Worm (Caenorhabditis elegans) whole organism, young adult: ENCODE data around the gene B0507.3.

Source experiments
- C06A6.2 ChIP-seq: fragments of 200-800 bp; sonication (Bioruptor generic); conservative IDR thresholded peaks from 2 replicates; pipeline ENCODE4 v1.3.6; 2022; ENCODE audit warnings: missing genetic modification characterization, missing compliant biosample characterization
- F23B12.7 ChIP-seq: sonication (generic microtip); optimal IDR thresholded peaks from 2 replicates; lab custom pipeline; 2017; ENCODE audit warnings: missing genetic modification characterization, mild to moderate bottlenecking, missing compliant biosample characterization, antibody characterized with exemption, moderate library complexity; ENCODE audit not compliant: insufficient read depth
- F33H1.4 ChIP-seq: fragments of 200-800 bp; sonication (Bioruptor generic); IDR thresholded peaks from 2 replicates; pipeline ENCODE4 v1.3.6; 2022; ENCODE audit warnings: missing genetic modification reagents, missing genetic modification characterization, missing compliant biosample characterization
- F37B4.10 ChIP-seq: fragments of 200-800 bp; sonication (Bioruptor generic); IDR thresholded peaks from 2 replicates; pipeline ENCODE4 v1.3.6; 2022; ENCODE audit warnings: missing genetic modification characterization, missing compliant biosample characterization
- F55B11.4 ChIP-seq: sonication (generic microtip); optimal IDR thresholded peaks from 2 replicates; lab custom pipeline; 2016; ENCODE audit warnings: missing compliant biosample characterization, missing genetic modification characterization, borderline replicate concordance; ENCODE audit not compliant: insufficient read depth
- Y53F4B.3 ChIP-seq: fragments of 200-800 bp; sonication (Bioruptor generic); IDR thresholded peaks from 2 replicates; pipeline ENCODE4 v1.3.6; 2022; ENCODE audit warnings: missing genetic modification reagents, missing genetic modification characterization, missing compliant biosample characterization
- Y67H2A.10 ChIP-seq: fragments of 200-800 bp; sonication (Bioruptor generic); conservative IDR thresholded peaks from 2 replicates; pipeline ENCODE4 v1.3.6; 2022; ENCODE audit warnings: missing genetic modification reagents, missing genetic modification characterization, missing compliant biosample characterization
- aptf-3 ChIP-seq: fragments of 200-800 bp; sonication (Bioruptor generic); IDR thresholded peaks from 2 replicates; pipeline ENCODE4 v1.3.6; 2022; ENCODE audit warnings: missing genetic modification characterization, missing compliant biosample characterization
- atf-7 ChIP-seq: sonication (generic microtip); optimal IDR thresholded peaks from 2 replicates; lab custom pipeline; 2017; ENCODE audit warnings: mild to moderate bottlenecking, missing genetic modification characterization, missing compliant biosample characterization
- athp-1 ChIP-seq: sonication (generic microtip); optimal IDR thresholded peaks from 2 replicates; lab custom pipeline; 2017; ENCODE audit warnings: mild to moderate bottlenecking, missing genetic modification characterization, missing compliant biosample characterization
- bed-1 ChIP-seq: fragments of 200-800 bp; sonication (Bioruptor generic); IDR thresholded peaks from 2 replicates; pipeline ENCODE4 v1.3.6; 2022; ENCODE audit warnings: missing genetic modification reagents, missing genetic modification characterization, missing compliant biosample characterization
- bed-2 ChIP-seq: fragments of 200-800 bp; sonication (Bioruptor generic); IDR thresholded peaks from 2 replicates; pipeline ENCODE4 v1.3.6; 2022; ENCODE audit warnings: missing genetic modification reagents, missing genetic modification characterization, missing compliant biosample characterization
- cebp-1 ChIP-seq, 2 experiments: fragments of 200-800 bp in 1 of 2; sonication (Bioruptor generic) in 1 of 2; sonication (generic microtip) in 1 of 2; IDR thresholded peaks in 1 of 2; optimal IDR thresholded peaks in 1 of 2; 2 replicates each; pipeline versions ENCODE4 v1.3.6 to Lab custom; 2017 to 2022; ENCODE audit warnings: missing compliant biosample characterization in 2 of 2, missing genetic modification characterization in 2 of 2, mild to moderate bottlenecking in 1 of 2, missing genetic modification reagents in 1 of 2, moderate library complexity in 1 of 2
- cebp-2 ChIP-seq: fragments of 200-800 bp; sonication (Bioruptor generic); IDR thresholded peaks from 2 replicates; pipeline ENCODE4 v1.3.6; 2022; ENCODE audit warnings: missing genetic modification characterization, missing compliant biosample characterization
- ceh-27 ChIP-seq: fragments of 200-800 bp; sonication (Bioruptor generic); optimal IDR thresholded peaks from 2 replicates; lab custom pipeline; 2018; ENCODE audit warnings: mild to moderate bottlenecking, missing genetic modification characterization, moderate library complexity, missing compliant biosample characterization
- dpl-1 ChIP-seq: fragments of 150-350 bp; optimal IDR thresholded peaks from 2 replicates; lab custom pipeline; 2014; ENCODE audit warnings: missing biosample characterization, missing genetic modification reagents, missing genetic modification characterization
- egl-44 ChIP-seq: fragments of 200-800 bp; sonication (Bioruptor generic); IDR thresholded peaks from 2 replicates; pipeline ENCODE4 v1.3.6; 2022; ENCODE audit warnings: missing genetic modification reagents, missing genetic modification characterization, missing compliant biosample characterization
- fkh-3 ChIP-seq: sonication (generic microtip); optimal IDR thresholded peaks from 2 replicates; lab custom pipeline; 2016; ENCODE audit warnings: mild to moderate bottlenecking, missing genetic modification characterization, missing compliant biosample characterization
- gei-17 ChIP-seq: fragments of 200-800 bp; sonication (Bioruptor generic); optimal IDR thresholded peaks from 2 replicates; lab custom pipeline; 2018; ENCODE audit warnings: mild to moderate bottlenecking, missing genetic modification characterization, missing compliant biosample characterization
- hmg-1.2 ChIP-seq: fragments of 200-800 bp; sonication (Bioruptor generic); IDR thresholded peaks from 2 replicates; pipeline ENCODE4 v1.3.6; 2022; ENCODE audit warnings: missing genetic modification reagents, missing genetic modification characterization, missing compliant biosample characterization
- lag-1 ChIP-seq: fragments of 200-800 bp; sonication (Bioruptor generic); IDR thresholded peaks from 2 replicates; pipeline ENCODE4 v1.3.6; 2022; ENCODE audit warnings: missing genetic modification reagents, missing genetic modification characterization, missing compliant biosample characterization
- lsl-1 ChIP-seq: fragments of 200-800 bp; sonication (Bioruptor generic); optimal IDR thresholded peaks from 2 replicates; lab custom pipeline; 2018; ENCODE audit warnings: mild to moderate bottlenecking, missing genetic modification characterization, moderate library complexity, missing compliant biosample characterization
- lsy-27 ChIP-seq: sonication (generic microtip); optimal IDR thresholded peaks from 2 replicates; lab custom pipeline; 2017; ENCODE audit warnings: missing genetic modification characterization, mild to moderate bottlenecking, missing compliant biosample characterization, antibody characterized with exemption, missing genotype, borderline replicate concordance; ENCODE audit not compliant: insufficient read depth
- madf-10 ChIP-seq: sonication (generic microtip); optimal IDR thresholded peaks from 2 replicates; lab custom pipeline; 2016; ENCODE audit warnings: mild to moderate bottlenecking, missing genetic modification characterization, missing compliant biosample characterization
- madf-6 ChIP-seq: fragments of 200-800 bp; sonication (Bioruptor generic); IDR thresholded peaks from 2 replicates; pipeline ENCODE4 v1.3.6; 2022; ENCODE audit warnings: missing genetic modification reagents, missing genetic modification characterization, missing compliant biosample characterization
- mes-4 ChIP-seq: sonication (generic microtip); optimal IDR thresholded peaks from 2 replicates; lab custom pipeline; 2016; ENCODE audit warnings: missing genotype, missing genetic modification characterization, missing compliant biosample characterization
- mxl-1 ChIP-seq: sonication (generic microtip); optimal IDR thresholded peaks from 2 replicates; lab custom pipeline; 2016; ENCODE audit warnings: missing genetic modification characterization, missing compliant biosample characterization
- nhr-90 ChIP-seq: sonication (generic microtip); optimal IDR thresholded peaks from 2 replicates; lab custom pipeline; 2016; ENCODE audit warnings: missing genotype, mild to moderate bottlenecking, missing genetic modification characterization, missing compliant biosample characterization
- repo-1 ChIP-seq: sonication (generic microtip); optimal IDR thresholded peaks from 2 replicates; lab custom pipeline; 2017; ENCODE audit warnings: mild to moderate bottlenecking, missing genetic modification characterization, missing compliant biosample characterization
- rpc-1 ChIP-seq, 2 experiments: fragments of 150-350 bp in 1 of 2; sonication (generic microtip) in 1 of 2; optimal IDR thresholded peaks; 2 replicates each; lab custom pipeline; 2014 to 2018; ENCODE audit warnings: missing biosample characterization in 1 of 2, missing genetic modification characterization in 1 of 2, missing genetic modification reagents in 1 of 2, missing genotype in 1 of 2
- sdz-38 ChIP-seq: sonication (generic microtip); optimal IDR thresholded peaks from 2 replicates; lab custom pipeline; 2016; ENCODE audit warnings: missing genotype, missing genetic modification characterization, missing compliant biosample characterization
- sea-2 ChIP-seq: fragments of 200-800 bp; sonication (Bioruptor generic); IDR thresholded peaks from 2 replicates; pipeline ENCODE4 v1.3.6; 2022; ENCODE audit warnings: missing genetic modification characterization, missing compliant biosample characterization
- snpc-1.1 ChIP-seq: sonication (generic microtip); optimal IDR thresholded peaks from 2 replicates; lab custom pipeline; 2017; ENCODE audit warnings: missing genetic modification characterization, mild to moderate bottlenecking, missing compliant biosample characterization, antibody characterized with exemption, moderate library complexity, missing genotype, missing genetic modification reagents; ENCODE audit not compliant: insufficient read depth
- snpc-1.3 ChIP-seq: sonication (generic microtip); optimal IDR thresholded peaks from 2 replicates; lab custom pipeline; 2017; ENCODE audit warnings: missing genetic modification characterization, mild to moderate bottlenecking, missing compliant biosample characterization, antibody characterized with exemption, moderate library complexity, missing genotype, missing genetic modification reagents; ENCODE audit not compliant: insufficient read depth
- snpc-4 ChIP-seq, 5 experiments: fragments of 150-350 bp in 1 of 5; sonication (generic microtip) in 4 of 5; optimal IDR thresholded peaks; 2 replicates each; lab custom pipeline; 2014 to 2018; ENCODE audit warnings: missing genetic modification characterization in 5 of 5, missing biosample characterization in 3 of 5, antibody characterized with exemption in 2 of 5, mild to moderate bottlenecking in 2 of 5, missing compliant biosample characterization in 2 of 5, missing genotype in 2 of 5, moderate library complexity in 2 of 5, missing genetic modification reagents in 1 of 5
- somi-1 ChIP-seq: fragments of 200-800 bp; sonication (Bioruptor generic); optimal IDR thresholded peaks from 2 replicates; lab custom pipeline; 2018; ENCODE audit warnings: mild to moderate bottlenecking, missing genetic modification characterization, missing compliant biosample characterization
- tbx-9 ChIP-seq: sonication (generic microtip); optimal IDR thresholded peaks from 2 replicates; lab custom pipeline; 2016; ENCODE audit warnings: borderline replicate concordance, missing genetic modification characterization, inconsistent platforms, missing compliant biosample characterization
- tlf-1 ChIP-seq: fragments of 200-800 bp; sonication (Bioruptor generic); optimal IDR thresholded peaks from 2 replicates; lab custom pipeline; 2018; ENCODE audit warnings: mild to moderate bottlenecking, missing genetic modification characterization, missing compliant biosample characterization
- unc-130 ChIP-seq: sonication (generic microtip); optimal IDR thresholded peaks from 2 replicates; lab custom pipeline; 2016; ENCODE audit warnings: missing genetic modification reagents, missing genetic modification characterization, missing compliant biosample characterization
- ztf-22 ChIP-seq: fragments of 200-800 bp; sonication (Bioruptor generic); optimal IDR thresholded peaks from 2 replicates; lab custom pipeline; 2018; ENCODE audit warnings: mild to moderate bottlenecking, missing genetic modification characterization, moderate library complexity, missing compliant biosample characterization
- ztf-28 ChIP-seq: fragments of 200-800 bp; sonication (Bioruptor generic); IDR thresholded peaks from 2 replicates; pipeline ENCODE4 v1.3.6; 2022; ENCODE audit warnings: missing genetic modification reagents, missing genetic modification characterization, missing compliant biosample characterization

The B0507.3 gene

ce11 chrV:8753395-8753794 lies 15.3 kb upstream of the B0507.3 start, which contains the start of gene B0507.5:
Gene B0507.5 (plus strand): TSS chrV:8753695.
- TF ChIP-seq tbx-9 (tag; lab: Kevin White, UChicago) (no peak), nhr-90 (tag; lab: Kevin White, UChicago) (no peak), unc-130 (GFP tag; lab: Kevin White, UChicago) (no peak), atf-7 (tag; lab: Kevin White, UChicago) (no peak), ceh-27 (GFP tag; lab: Kevin White, UChicago) (no peak), lsl-1 (GFP tag; lab: Kevin White, UChicago) (no peak), hmg-1.2 (no peak), cebp-1 (GFP tag; IDR thresholded peaks at IDR 0.05; lab: Robert Waterston, UW) (no peak), cebp-1 (tag; optimal IDR thresholded peaks at IDR 0.05; lab: Kevin White, UChicago) (no peak), gei-17 (no peak), lag-1 (GFP tag; lab: Robert Waterston, UW) (no peak), F33H1.4 (GFP tag; lab: Robert Waterston, UW) (no peak), lsy-27 (tag; lab: Kevin White, UChicago) (no peak), sdz-38 (tag; lab: Kevin White, UChicago) (no peak), Y67H2A.10 (GFP tag; lab: Robert Waterston, UW) (no peak)
- TF ChIP-seq, all 124 proteins: peak for 0

ce11 chrV:8754670-8755069 lies 14.0 kb upstream of the B0507.3 start, which contains the start of gene B0507.4:
Gene B0507.4 (plus strand): TSS chrV:8754970.
- TF ChIP-seq F23B12.7 (tag; lab: Kevin White, UChicago) (no peak), ztf-22 (GFP tag; lab: Kevin White, UChicago) (no peak), sea-2 (GFP tag; lab: Robert Waterston, UW) (no peak), tlf-1 (GFP tag; lab: Kevin White, UChicago) (no peak)

ce11 chrV:8758618-8759017 lies 10.1 kb upstream of the B0507.3 start, which contains the start of gene B0507.7:
Gene B0507.7 (minus strand): TSS chrV:8758718.
- TF ChIP-seq mxl-1 (tag; lab: Kevin White, UChicago) (no peak), dpl-1 (GFP tag; lab: Kevin White, UChicago) (no peak), athp-1 (tag; lab: Kevin White, UChicago) (no peak), mes-4 (no peak), F33H1.4 (GFP tag; lab: Robert Waterston, UW) (no peak), snpc-1.1 (no peak), madf-10 (no peak), cebp-2 (GFP tag; lab: Robert Waterston, UW) (no peak), lag-1 (GFP tag; lab: Robert Waterston, UW) (no peak), rpc-1 (optimal IDR thresholded peaks at IDR 0.05; lab: Kevin White, UChicago) (no peak), rpc-1 (tag; optimal IDR thresholded peaks at IDR 0.05; lab: Kevin White, UChicago) (no peak), F23B12.7 (tag; lab: Kevin White, UChicago) (no peak), madf-6 (no peak), Y53F4B.3 (no peak), F55B11.4 (tag; lab: Kevin White, UChicago) (no peak), aptf-3 (GFP tag; lab: Robert Waterston, UW) (no peak), snpc-1.3 (tag; lab: Kevin White, UChicago) (no peak)

ce11 chrV:8760416-8760815 lies 8.3 kb upstream of the B0507.3 start, which contains the start of gene ddn-1:
Gene ddn-1 (minus strand): TSS chrV:8760516.
- TF ChIP-seq snpc-4 (GFP tag; optimal IDR thresholded peaks at IDR 0.05; lab: Kevin White, UChicago) (no peak), snpc-4 (tag; optimal IDR thresholded peaks at IDR 0.05; lab: Kevin White, UChicago) (no peak), C06A6.2 (no peak), bed-2 (GFP tag; lab: Robert Waterston, UW) (no peak), F37B4.10 (GFP tag; lab: Robert Waterston, UW) (no peak), bed-1 (GFP tag; lab: Robert Waterston, UW) (no peak), repo-1 (tag; lab: Kevin White, UChicago) (no peak), tbx-9 (tag; lab: Kevin White, UChicago) (no peak), ztf-28 (GFP tag; lab: Robert Waterston, UW) (no peak), fkh-3 (tag; lab: Kevin White, UChicago) (no peak), egl-44 (GFP tag; lab: Robert Waterston, UW) (no peak), somi-1 (no peak)
